Worm (Caenorhabditis elegans) whole organism, L1 larva: ENCODE results near the gene C49C3.6.

Source experiments
- egl-27 ChIP-seq, 2 experiments: fragments of 150-350 bp in 1 of 2; sonication (generic microtip); optimal IDR thresholded peaks; 3 replicates each; lab custom pipeline; 2017 to 2018; ENCODE audit warnings: missing biosample characterization in 2 of 2, missing genetic modification characterization in 2 of 2, missing genetic modification reagents in 2 of 2
- hlh-17 ChIP-seq: fragments of 200-800 bp; sonication (Bioruptor generic); optimal IDR thresholded peaks from 2 replicates; lab custom pipeline; 2018; ENCODE audit warnings: missing genetic modification characterization, mild to moderate bottlenecking, missing compliant biosample characterization, moderate library complexity, borderline replicate concordance
- mab-9 ChIP-seq: fragments of 200-800 bp; sonication (Bioruptor generic); IDR thresholded peaks from 2 replicates; pipeline ENCODE4 v1.3.6; 2022; ENCODE audit warnings: missing genetic modification reagents, missing genetic modification characterization, missing compliant biosample characterization
- mdl-1 ChIP-seq, 2 experiments: fragments of 150-350 bp; optimal IDR thresholded peaks; 2 replicates each; lab custom pipeline; 2014 to 2017; ENCODE audit warnings: missing biosample characterization in 2 of 2, missing genetic modification characterization in 2 of 2, inconsistent platforms in 1 of 2

- TF ChIP-seq mdl-1 (tag; optimal IDR thresholded peaks at IDR 0.05; lab: Kevin White, UChicago): peak in 1 of 2 experiments; percentile 22
- no peak for TF ChIP-seq egl-27 (tag; optimal IDR thresholded peaks at IDR 0.05; lab: Kevin White, UChicago)
- no peak for TF ChIP-seq mab-9
- TF ChIP-seq hlh-17 (GFP tag; lab: Kevin White, UChicago): no peak
Observed at ce11 chrIV:17333542-17334281, 2.4 kb downstream of the C49C3.6 start, which contains the start of gene C49C3.15.
